Worm (Caenorhabditis elegans): ENCODE data around the gene F21G4.3.

Gene F21G4.3

DNA sequence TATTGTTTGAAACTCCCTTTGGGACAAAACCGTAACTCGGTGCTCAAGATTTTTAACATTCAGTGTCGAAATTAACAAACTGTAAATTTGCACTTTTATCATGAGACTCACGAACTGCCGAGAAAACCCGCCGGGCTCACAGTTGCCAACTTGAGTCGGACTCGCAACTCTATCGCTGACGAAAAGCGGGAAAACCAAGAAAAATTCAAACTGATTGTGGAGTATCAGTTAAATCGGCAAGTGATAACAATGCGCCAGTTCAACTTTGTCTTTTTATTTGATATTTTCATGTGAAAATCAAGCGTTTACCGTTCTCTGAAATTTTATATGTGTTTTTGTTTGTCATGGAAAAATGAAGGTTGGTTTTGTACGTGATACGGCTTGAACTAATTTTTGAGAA is 12.4 kb upstream of the F21G4.3 start:
- TF ChIP-seq blmp-1 (tag; optimal IDR thresholded peaks at IDR 0.05; ENCODE audit: insufficient read depth), result no peak
- peak; percentile 85 for TF ChIP-seq fos-1 (tag; optimal IDR thresholded peaks at IDR 0.05)

DNA sequence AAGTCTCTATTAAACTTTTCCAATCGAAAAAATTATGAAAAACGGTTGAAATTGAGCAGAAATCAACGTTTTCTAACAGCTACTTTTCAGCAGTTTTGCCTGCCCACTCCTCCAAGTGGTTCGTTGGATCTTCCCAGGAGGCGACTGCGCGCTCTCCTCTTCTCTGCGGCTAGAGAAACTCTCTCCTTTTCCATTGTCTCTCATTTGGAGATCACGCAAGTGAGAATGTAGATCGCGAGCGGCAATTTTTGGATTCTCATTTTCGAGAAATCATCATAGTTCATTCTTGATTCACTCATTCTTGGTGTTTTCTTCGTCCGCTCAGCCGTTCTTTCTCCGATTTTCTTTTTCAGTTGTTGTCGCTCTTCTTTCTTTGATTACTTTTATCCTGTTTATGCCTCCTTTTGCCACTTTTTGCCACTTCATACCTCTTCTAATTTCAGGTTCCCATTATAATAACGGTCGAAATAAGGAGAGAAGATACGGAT is 11.1 kb upstream of the F21G4.3 start, which contains the start of gene mrp-4:
mrp-4 (plus strand) TSS at position 438 of the 488 bp plus-strand sequence.
- TF ChIP-seq sma-3 (GFP tag; optimal IDR thresholded peaks at IDR 0.05) (no peak), lin-11 (tag; optimal IDR thresholded peaks at IDR 0.05) (no peak), lin-13 (GFP tag; optimal IDR thresholded peaks at IDR 0.05) (no peak), C34F6.9 (tag; optimal IDR thresholded peaks at IDR 0.05) (no peak), dmd-4 (tag; optimal IDR thresholded peaks at IDR 0.05) (no peak), unc-55 (GFP tag; optimal IDR thresholded peaks at IDR 0.05) (no peak), nhr-10 (tag; optimal IDR thresholded peaks at IDR 0.05) (no peak), ztf-11 (tag; optimal IDR thresholded peaks at IDR 0.05) (no peak), fos-1 (tag; optimal IDR thresholded peaks at IDR 0.05) (no peak), sem-4 (tag; optimal IDR thresholded peaks at IDR 0.05) (no peak), egl-27 (tag; optimal IDR thresholded peaks at IDR 0.05) (no peak), nhr-12 (tag; optimal IDR thresholded peaks at IDR 0.05) (no peak)

DNA sequence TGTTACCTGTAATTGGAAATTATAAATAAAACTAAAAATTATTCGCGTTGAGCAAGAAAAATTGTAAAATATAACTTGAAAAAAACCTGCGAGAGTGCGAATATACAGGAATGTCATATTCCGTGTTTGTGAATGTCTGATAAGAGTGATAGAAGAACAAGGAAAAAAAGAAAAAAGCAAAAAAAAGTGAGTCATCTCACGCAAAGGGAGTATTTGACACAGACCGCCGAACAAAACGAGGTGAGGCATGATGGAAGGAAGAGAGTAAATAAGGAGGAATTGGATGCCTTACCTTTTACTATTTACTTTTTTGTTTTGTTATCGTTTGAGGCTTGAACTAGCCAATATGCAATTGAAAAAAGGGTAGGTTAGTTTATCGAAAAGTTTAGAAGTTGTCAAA is 2.6 kb upstream of the F21G4.3 start, which contains the start of gene F21G4.1:
F21G4.1 (minus strand) TSS at position 6 of the 400 bp plus-strand sequence.
- peak; percentile 97 for TF ChIP-seq fos-1 (tag; optimal IDR thresholded peaks at IDR 0.05)
- no peak for TF ChIP-seq skn-1 (tag; optimal IDR thresholded peaks at IDR 0.05)
- no peak for TF ChIP-seq F13H6.1 (tag; optimal IDR thresholded peaks at IDR 0.05)
- TF ChIP-seq crh-2 (tag; optimal IDR thresholded peaks at IDR 0.05), result peak; percentile 17
- TF ChIP-seq blmp-1 (tag; optimal IDR thresholded peaks at IDR 0.05; ENCODE audit: insufficient read depth), result no peak
- no peak for TF ChIP-seq C34F6.9 (tag; optimal IDR thresholded peaks at IDR 0.05)
- TF ChIP-seq ztf-4 (tag; optimal IDR thresholded peaks at IDR 0.05), result no peak
- no peak for TF ChIP-seq Y55F3AM.14 (GFP tag; optimal IDR thresholded peaks at IDR 0.05)
- no peak for TF ChIP-seq gmeb-1 (tag; optimal IDR thresholded peaks at IDR 0.05)
- no peak for TF ChIP-seq nhr-129 (tag; optimal IDR thresholded peaks at IDR 0.05)
- no peak for TF ChIP-seq ZK546.5 (tag; optimal IDR thresholded peaks at IDR 0.05)
- no peak for TF ChIP-seq alr-1 (tag; optimal IDR thresholded peaks at IDR 0.05)
- no peak for TF ChIP-seq elt-3 (tag; optimal IDR thresholded peaks at IDR 0.05)
- no peak for TF ChIP-seq nhr-237 (tag; optimal IDR thresholded peaks at IDR 0.05)
- no peak for TF ChIP-seq nhr-21 (tag; optimal IDR thresholded peaks at IDR 0.05)

DNA sequence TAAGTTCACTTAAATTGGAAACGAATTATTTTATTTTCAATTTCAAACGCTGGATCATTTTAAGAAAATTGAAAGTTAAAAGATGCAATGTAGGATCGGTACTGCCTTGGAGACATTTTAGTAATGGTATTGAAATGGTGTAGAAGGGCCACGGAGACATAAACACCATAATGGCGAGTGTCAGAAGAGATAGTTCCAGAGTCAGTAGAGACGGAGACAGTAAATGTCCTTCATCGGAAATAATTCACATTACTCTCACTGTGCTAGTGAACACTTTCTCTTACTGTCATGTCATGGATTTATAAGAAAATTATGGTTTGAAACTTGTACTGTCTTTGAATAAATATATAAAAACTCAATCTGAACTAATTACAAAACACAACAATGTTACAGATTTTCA is 1.9 kb upstream of the F21G4.3 start:
- TF ChIP-seq lsy-2 (tag; optimal IDR thresholded peaks at IDR 0.05) (no peak), elt-1 (tag; optimal IDR thresholded peaks at IDR 0.05) (no peak), blmp-1 (tag; optimal IDR thresholded peaks at IDR 0.05; ENCODE audit: insufficient read depth) (peak; percentile 76), nhr-25 (tag; optimal IDR thresholded peaks at IDR 0.05) (no peak), F13H6.1 (tag; optimal IDR thresholded peaks at IDR 0.05) (no peak), nhr-6 (tag; optimal IDR thresholded peaks at IDR 0.05) (no peak)

DNA sequence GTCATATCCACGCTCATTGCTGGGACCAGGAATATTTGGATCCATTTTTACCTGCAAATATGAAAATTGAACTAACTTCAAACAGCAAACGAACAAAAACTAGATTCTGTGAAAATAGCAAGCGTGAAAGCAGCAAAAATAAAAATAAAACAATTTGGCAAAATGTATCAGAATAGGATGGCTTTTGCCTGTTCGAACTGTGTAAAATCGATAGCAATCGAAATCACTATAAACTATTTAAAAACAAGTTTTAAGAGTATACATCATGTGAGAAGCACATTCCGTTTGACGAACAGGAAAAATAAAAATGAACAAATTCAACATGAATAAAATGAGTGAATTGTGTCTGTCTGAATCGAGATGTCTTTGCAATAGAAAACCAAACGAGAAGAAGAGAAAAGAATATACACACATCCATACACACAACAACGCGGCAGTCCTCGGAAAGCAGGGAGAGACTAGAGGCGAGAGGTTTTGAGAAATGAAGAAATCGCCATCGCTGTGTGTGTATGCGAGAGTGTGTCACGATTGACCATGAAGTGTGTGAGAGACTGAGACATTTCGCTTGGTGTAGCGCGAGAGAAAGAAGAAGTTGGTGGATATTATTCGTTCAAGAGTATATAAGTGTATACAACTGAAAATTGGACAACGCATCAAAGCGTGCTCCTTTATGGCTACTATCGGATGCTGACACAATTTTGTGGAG is 4.6 kb downstream of the F21G4.3 start, which contains the start of gene phf-34:
phf-34 (minus strand) TSS at position 51 of the 706 bp plus-strand sequence.
- TF ChIP-seq gmeb-1 (tag; optimal IDR thresholded peaks at IDR 0.05), result no peak
- peak; percentile 67 for TF ChIP-seq crh-2 (tag; optimal IDR thresholded peaks at IDR 0.05)
- no peak for TF ChIP-seq nhr-237 (tag; optimal IDR thresholded peaks at IDR 0.05)
- no peak for TF ChIP-seq ztf-4 (tag; optimal IDR thresholded peaks at IDR 0.05)
- no peak for TF ChIP-seq elt-1 (tag; optimal IDR thresholded peaks at IDR 0.05)
- TF ChIP-seq sma-3 (GFP tag; optimal IDR thresholded peaks at IDR 0.05), result no peak
- peak in 1 of 2 experiments; percentile 17 for TF ChIP-seq mdl-1 (tag; optimal IDR thresholded peaks at IDR 0.05)
- TF ChIP-seq nhr-77 (tag; optimal IDR thresholded peaks at IDR 0.05), result no peak
- no peak for TF ChIP-seq alr-1 (tag; optimal IDR thresholded peaks at IDR 0.05)
- TF ChIP-seq nhr-23 (tag; optimal IDR thresholded peaks at IDR 0.05), result no peak
- TF ChIP-seq lin-11 (tag; optimal IDR thresholded peaks at IDR 0.05), result peak; percentile 9
- peak; percentile 33 for TF ChIP-seq fos-1 (tag; optimal IDR thresholded peaks at IDR 0.05)
- peak in 1 of 2 experiments; percentile 58 for TF ChIP-seq lsy-2 (tag; optimal IDR thresholded peaks at IDR 0.05)
- TF ChIP-seq sma-9 (GFP tag; optimal IDR thresholded peaks at IDR 0.05), result peak; percentile 35
- TF ChIP-seq sma-9 (tag; optimal IDR thresholded peaks at IDR 0.05), result no peak
- TF ChIP-seq ceh-82 (tag; optimal IDR thresholded peaks at IDR 0.05), result no peak
- TF ChIP-seq elt-3 (tag; optimal IDR thresholded peaks at IDR 0.05), result no peak
- TF ChIP-seq lin-13 (GFP tag; optimal IDR thresholded peaks at IDR 0.05), result peak; percentile 37
- no peak for TF ChIP-seq dmd-4 (tag; optimal IDR thresholded peaks at IDR 0.05)
- TF ChIP-seq sem-4 (tag; optimal IDR thresholded peaks at IDR 0.05), result no peak
- no peak for TF ChIP-seq mbf-1 (tag; optimal IDR thresholded peaks at IDR 0.05)
- peak; percentile 12 for TF ChIP-seq mab-5 (tag; optimal IDR thresholded peaks at IDR 0.05)
- no peak for TF ChIP-seq nhr-12 (tag; optimal IDR thresholded peaks at IDR 0.05)
- TF ChIP-seq ama-1 (optimal IDR thresholded peaks at IDR 0.05), result no peak
- no peak for TF ChIP-seq ztf-1 (GFP tag; conservative IDR thresholded peaks at IDR 0.05)
- TF ChIP-seq zag-1 (tag; optimal IDR thresholded peaks at IDR 0.05), result peak; percentile 66
- no peak for TF ChIP-seq nhr-11 (tag; optimal IDR thresholded peaks at IDR 0.05)
- peak; percentile 71 for TF ChIP-seq F13H6.1 (tag; optimal IDR thresholded peaks at IDR 0.05)
- no peak for TF ChIP-seq nhr-6 (tag; optimal IDR thresholded peaks at IDR 0.05)
- peak; percentile 76 for TF ChIP-seq unc-55 (GFP tag; optimal IDR thresholded peaks at IDR 0.05)
- TF ChIP-seq unc-39 (tag; optimal IDR thresholded peaks at IDR 0.05), result no peak
- TF ChIP-seq blmp-1 (tag; optimal IDR thresholded peaks at IDR 0.05; ENCODE audit: insufficient read depth), result no peak

Measured in whole organism, L2 larva.